Worm (Caenorhabditis elegans) whole organism, mixed stage, embryonic: ENCODE measurements around the gene ins-21.

Experiments
- lin-13 ChIP-seq: fragments of 150-350 bp; optimal IDR thresholded peaks from 2 replicates; lab custom pipeline; 2014; ENCODE audit warnings: missing biosample characterization, missing genetic modification characterization
- sptf-1 ChIP-seq: sonication (generic microtip); optimal IDR thresholded peaks from 2 replicates; lab custom pipeline; 2017; ENCODE audit warnings: mild to moderate bottlenecking, missing genetic modification characterization, moderate library complexity, missing compliant biosample characterization

DNA sequence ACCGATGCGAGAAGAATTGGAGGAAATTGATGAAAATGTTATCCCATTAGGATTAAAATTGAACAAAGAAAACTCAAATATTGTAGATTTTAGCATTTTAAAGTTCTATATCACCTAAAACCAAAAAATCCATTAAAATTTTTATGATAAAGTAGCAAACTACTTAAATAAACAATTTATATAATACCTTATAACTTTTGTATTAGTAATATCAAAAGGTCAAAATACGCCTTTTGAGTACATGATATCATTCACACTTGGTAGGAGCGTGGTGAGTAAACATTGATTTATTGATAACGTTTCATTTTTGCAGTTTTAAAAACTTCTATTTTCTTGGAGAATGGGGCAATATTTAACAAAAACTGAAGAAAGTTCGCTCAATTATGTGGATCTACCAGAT lies 22.5 kb upstream of the ins-21 start, which contains the start of gene C05B5.5:
- TF ChIP-seq sptf-1 (tag; lab: Kevin White, UChicago) (no peak), lin-13 (no peak)
